Fruit fly (Drosophila melanogaster): ENCODE measurements around the gene RhoGAPp190.
A peak's percentile ranks its signal among the peaks of the same experiment; 100 is the strongest.

RhoGAPp190 gene

dm6 chrX:17651998-17652738 lies at the start of gene RhoGAPp190:
RhoGAPp190 (minus strand) TSS chrX:17652562.
- TF ChIP-seq CG8478 (optimal IDR thresholded peaks at IDR 0.05) (no peak), CTCF (optimal IDR thresholded peaks at IDR 0.05) (peak in 1 of 2 experiments; percentile 10)

DNA sequence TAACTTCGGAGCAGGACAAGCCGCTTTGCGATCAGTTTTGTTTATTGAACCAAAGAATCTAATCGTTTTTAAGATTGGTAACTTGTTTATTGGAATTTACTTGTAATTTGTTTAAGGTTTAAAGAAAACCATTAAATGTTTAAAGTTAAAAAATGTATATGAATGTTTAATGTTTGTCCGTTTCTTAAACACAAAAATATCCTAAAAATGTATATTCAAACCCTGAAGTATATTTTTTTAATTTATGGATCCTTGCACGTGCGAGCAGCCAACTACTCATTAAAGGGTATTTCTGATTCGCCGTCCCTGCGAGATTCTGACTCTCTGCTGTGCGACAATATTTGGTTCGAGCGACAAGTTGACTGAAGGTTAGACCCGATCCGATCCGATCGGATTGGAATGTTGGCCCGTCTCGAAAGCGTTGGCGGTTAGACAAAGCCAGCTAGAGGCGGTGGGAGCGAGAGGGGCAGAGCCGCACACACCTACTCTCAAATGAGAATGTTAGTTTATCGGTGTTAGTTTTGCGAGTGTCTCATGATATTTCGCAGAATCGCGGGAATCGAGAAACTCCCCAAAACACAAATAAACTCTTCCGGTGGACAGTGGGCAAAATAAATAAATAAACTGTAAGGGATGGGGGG lies 46.6 kb upstream of the RhoGAPp190 start:
- TF ChIP-seq CG8478 (optimal IDR thresholded peaks at IDR 0.05) (no peak), CTCF (optimal IDR thresholded peaks at IDR 0.05) (no peak)

DNA sequence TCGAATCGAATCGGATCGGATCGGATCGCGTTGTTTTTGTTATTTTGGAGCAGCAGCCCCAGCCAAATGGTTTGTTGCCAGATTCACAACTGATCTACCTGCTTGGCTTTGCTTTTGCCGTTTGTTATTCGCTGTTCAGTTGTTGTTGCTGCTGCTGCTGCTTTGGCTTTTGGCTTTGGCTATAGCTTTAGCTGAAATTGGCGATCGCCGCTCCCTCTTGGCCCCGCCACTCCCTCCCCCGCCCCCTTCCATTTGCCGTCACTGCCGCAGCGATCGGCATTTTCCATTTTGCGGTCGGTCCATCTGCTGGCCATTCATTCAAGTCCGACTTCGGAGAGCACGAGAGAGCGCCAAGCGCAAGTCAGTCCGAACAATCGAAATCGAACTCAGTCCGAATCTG lies 46.1 kb upstream of the RhoGAPp190 start, which contains the start of gene chas:
chas (minus strand) TSS at position 295 of the 400 bp plus-strand sequence.
- no peak for TF ChIP-seq CTCF (optimal IDR thresholded peaks at IDR 0.05)
- TF ChIP-seq CG8478 (optimal IDR thresholded peaks at IDR 0.05), result no peak

- TF ChIP-seq CTCF (optimal IDR thresholded peaks at IDR 0.05) (peak; percentile 69 to 83), CG8478 (optimal IDR thresholded peaks at IDR 0.05) (no peak)
Observed at dm6 chrX:17697703-17698145, 45.4 kb upstream of the RhoGAPp190 start.

dm6 chrX:17697266-17697665 lies 44.9 kb upstream of the RhoGAPp190 start:
- TF ChIP-seq CG8478 (optimal IDR thresholded peaks at IDR 0.05), result no peak
- no peak for TF ChIP-seq CTCF (optimal IDR thresholded peaks at IDR 0.05)

DNA sequence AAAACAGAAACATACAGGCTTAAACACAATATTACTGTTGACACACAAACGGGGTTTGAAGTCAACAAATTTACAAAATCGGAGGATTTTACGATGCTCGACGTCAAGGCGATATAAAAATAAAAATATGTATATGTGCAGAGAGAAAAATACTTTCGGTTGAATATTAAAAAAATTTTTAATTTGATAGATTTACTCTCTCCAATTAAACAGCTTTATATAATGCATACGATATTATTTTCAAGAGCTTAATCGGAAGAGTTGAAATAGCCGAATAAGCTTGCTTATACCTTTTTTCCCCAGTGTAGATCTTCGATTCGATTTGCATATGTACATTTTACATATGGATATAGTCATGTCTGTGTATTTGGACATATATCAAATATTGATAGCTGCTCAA lies 44.3 kb upstream of the RhoGAPp190 start:
- TF ChIP-seq CG8478 (optimal IDR thresholded peaks at IDR 0.05) (no peak), CTCF (optimal IDR thresholded peaks at IDR 0.05) (no peak)

DNA sequence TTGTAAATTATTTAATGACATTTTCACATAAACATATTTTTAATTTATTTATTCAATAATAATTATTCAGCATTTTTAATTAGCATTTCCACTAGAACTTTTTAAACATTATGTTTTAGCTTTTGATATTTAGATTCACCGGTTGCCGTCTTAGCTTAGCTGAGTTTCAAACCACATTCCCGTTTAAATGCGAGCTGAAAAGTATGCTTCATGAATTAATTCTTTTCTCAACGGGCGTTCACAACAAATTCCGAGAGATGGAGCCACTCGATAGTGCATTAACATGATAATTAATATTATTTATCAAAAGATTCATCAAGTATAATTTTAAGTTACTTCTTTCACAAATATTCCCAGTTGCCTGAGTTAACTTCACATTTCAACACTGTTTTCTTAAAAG lies 43.3 kb upstream of the RhoGAPp190 start:
- TF ChIP-seq CTCF (optimal IDR thresholded peaks at IDR 0.05) (peak; percentile 69 to 90), CG8478 (optimal IDR thresholded peaks at IDR 0.05) (no peak)

DNA sequence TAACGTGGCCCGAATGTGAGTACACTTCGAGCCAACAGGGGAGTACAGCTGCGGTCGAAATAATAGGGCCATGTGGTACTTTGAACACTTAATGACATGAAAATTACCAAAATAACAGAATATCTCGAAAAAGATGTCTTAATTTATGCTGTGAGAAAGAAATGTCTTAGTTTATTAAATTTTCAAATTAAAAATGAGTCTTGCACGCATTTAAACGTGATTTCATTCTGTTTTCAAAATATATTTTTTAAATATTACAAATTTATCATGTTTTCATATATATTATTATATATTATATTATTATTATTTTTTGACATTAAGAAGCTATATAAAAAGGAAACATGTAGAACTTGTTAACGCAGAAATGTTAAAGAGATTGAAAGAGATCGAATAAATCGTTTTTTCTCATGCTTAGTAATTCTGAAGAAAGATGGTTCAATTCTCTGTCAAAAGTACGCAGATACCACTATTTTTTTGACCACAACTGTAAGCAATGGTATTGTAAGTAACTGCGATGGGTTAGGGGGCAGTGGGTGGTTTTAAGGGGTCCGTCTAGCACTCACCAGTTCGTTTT lies 42.6 kb upstream of the RhoGAPp190 start:
- TF ChIP-seq CG8478 (optimal IDR thresholded peaks at IDR 0.05) (no peak), CTCF (optimal IDR thresholded peaks at IDR 0.05) (no peak)

dm6 chrX:17693981-17694872 lies 41.9 kb upstream of the RhoGAPp190 start:
- TF ChIP-seq CG8478 (optimal IDR thresholded peaks at IDR 0.05) (no peak), CTCF (optimal IDR thresholded peaks at IDR 0.05) (no peak)

DNA sequence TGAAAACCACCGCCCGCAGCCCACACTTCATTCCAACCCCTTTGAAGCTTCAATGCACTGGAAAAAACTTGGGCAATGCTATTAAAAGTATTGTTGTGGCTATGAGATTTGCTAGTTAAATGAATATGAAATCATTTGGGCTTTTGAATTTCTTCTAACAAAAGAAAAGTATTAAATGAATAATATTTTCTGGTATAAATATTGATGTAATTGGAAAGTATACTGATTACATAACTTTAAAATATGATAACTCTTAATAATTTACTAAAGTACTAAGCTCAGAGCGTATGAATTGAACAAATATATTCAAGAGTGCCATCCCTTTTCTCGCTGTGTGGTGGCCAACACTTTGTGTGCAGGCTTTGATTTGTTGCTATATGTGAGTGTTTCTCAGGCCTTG lies 40.4 kb upstream of the RhoGAPp190 start:
- no peak for TF ChIP-seq CG8478 (optimal IDR thresholded peaks at IDR 0.05)
- TF ChIP-seq CTCF (optimal IDR thresholded peaks at IDR 0.05), result no peak

- TF ChIP-seq CG8478 (optimal IDR thresholded peaks at IDR 0.05) (no peak), CTCF (optimal IDR thresholded peaks at IDR 0.05) (no peak)
Observed at dm6 chrX:17686179-17686578, 33.8 kb upstream of the RhoGAPp190 start.

DNA sequence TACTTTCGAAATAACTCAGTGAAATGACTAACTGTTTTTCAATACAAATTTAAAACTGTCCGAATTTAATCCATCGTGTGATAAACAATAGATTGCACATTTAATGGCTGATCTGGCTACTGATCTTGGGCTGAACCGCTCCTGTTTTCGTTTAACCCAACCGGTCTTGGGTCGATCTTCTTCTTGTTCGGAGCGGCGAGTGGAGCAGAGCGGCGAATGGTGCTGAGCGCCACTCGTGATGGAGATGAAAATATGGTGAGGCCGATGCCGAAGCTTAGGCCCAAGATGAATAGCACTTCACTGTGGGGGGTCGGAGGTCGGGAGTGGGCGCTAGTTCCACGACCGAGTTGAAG lies 31.1 kb upstream of the RhoGAPp190 start:
- TF ChIP-seq CG8478 (optimal IDR thresholded peaks at IDR 0.05), result no peak
- TF ChIP-seq CTCF (optimal IDR thresholded peaks at IDR 0.05), result no peak

- TF ChIP-seq CG8478 (optimal IDR thresholded peaks at IDR 0.05) (no peak), CTCF (optimal IDR thresholded peaks at IDR 0.05) (no peak)
Observed at dm6 chrX:17682745-17683505, 30.6 kb upstream of the RhoGAPp190 start.
